Fruit fly (Drosophila melanogaster) whole organism, prepupa: ENCODE data around the gene CG14662.
A peak's percentile ranks its signal among the peaks of the same experiment; 100 is the strongest.

Experiments used
- CG10631 ChIP-seq: fragments of 200-800 bp; sonication (Bioruptor generic); optimal IDR thresholded peaks from 2 replicates; lab custom pipeline; 2016; ENCODE audit warnings: missing biosample characterization, missing genetic modification characterization
- CG11294 ChIP-seq: fragments of 200-800 bp; sonication (Bioruptor generic); IDR thresholded peaks from 2 replicates; pipeline ENCODE4 v1.3.6; 2022; ENCODE audit warnings: missing biosample characterization, missing genetic modification characterization
- CG15336 ChIP-seq: fragments of 200-800 bp; sonication (Bioruptor generic); IDR thresholded peaks from 2 replicates; pipeline ENCODE4 v1.3.6; 2022; ENCODE audit warnings: missing biosample characterization, missing genetic modification characterization
- CG1621 ChIP-seq: fragments of 200-800 bp; sonication (Bioruptor generic); optimal IDR thresholded peaks from 3 replicates; lab custom pipeline; 2018; ENCODE audit warnings: missing biosample characterization, mild to moderate bottlenecking, missing genetic modification characterization
- CG16779 ChIP-seq: fragments of 200-800 bp; sonication (Bioruptor generic); optimal IDR thresholded peaks from 3 replicates; lab custom pipeline; 2017; ENCODE audit warnings: missing biosample characterization, mild to moderate bottlenecking, missing genetic modification characterization
- CG3032 ChIP-seq: fragments of 200-800 bp; optimal IDR thresholded peaks from 2 replicates; lab custom pipeline; 2019; ENCODE audit warnings: missing biosample characterization, mild to moderate bottlenecking, missing genetic modification characterization, moderate library complexity
- CG31627 ChIP-seq: fragments of 200-800 bp; sonication (Bioruptor generic); optimal IDR thresholded peaks from 3 replicates; lab custom pipeline; 2016; ENCODE audit warnings: missing biosample characterization, missing genetic modification characterization
- CG34406 ChIP-seq: fragments of 200-800 bp; sonication (Bioruptor generic); optimal IDR thresholded peaks from 3 replicates; lab custom pipeline; 2016; ENCODE audit warnings: missing biosample characterization, missing genetic modification characterization
- CG3919 ChIP-seq: fragments of 200-800 bp; sonication (Bioruptor generic); optimal IDR thresholded peaks from 3 replicates; lab custom pipeline; 2016; ENCODE audit warnings: missing biosample characterization, missing genetic modification characterization
- CG4318 ChIP-seq: fragments of 200-800 bp; sonication (Bioruptor generic); optimal IDR thresholded peaks from 3 replicates; lab custom pipeline; 2017; ENCODE audit warnings: missing biosample characterization, mild to moderate bottlenecking, missing genetic modification characterization
- CG6163 ChIP-seq: fragments of 200-800 bp; sonication (Bioruptor generic); IDR thresholded peaks from 3 replicates; pipeline ENCODE4 v1.3.6; 2022; ENCODE audit warnings: missing biosample characterization, missing genetic modification characterization
- CG6276 ChIP-seq: fragments of 200-800 bp; sonication (Bioruptor generic); optimal IDR thresholded peaks from 2 replicates; lab custom pipeline; 2017; ENCODE audit warnings: missing biosample characterization, mild to moderate bottlenecking, missing genetic modification characterization
- CG6792 ChIP-seq: fragments of 200-800 bp; sonication (Bioruptor generic); optimal IDR thresholded peaks from 3 replicates; lab custom pipeline; 2016; ENCODE audit warnings: missing biosample characterization, missing genetic modification characterization
- CG6808 ChIP-seq: fragments of 200-800 bp; sonication (Bioruptor generic); optimal IDR thresholded peaks from 3 replicates; lab custom pipeline; 2017; ENCODE audit warnings: missing biosample characterization, missing genetic modification characterization, mild to moderate bottlenecking, moderate library complexity, missing genetic modification reagents
- CG6854 ChIP-seq: fragments of 200-800 bp; sonication (Bioruptor generic); optimal IDR thresholded peaks from 2 replicates; lab custom pipeline; 2017; ENCODE audit warnings: missing biosample characterization, mild to moderate bottlenecking, missing genetic modification characterization
- CG7368 ChIP-seq: fragments of 200-800 bp; sonication (Bioruptor generic); optimal IDR thresholded peaks from 3 replicates; lab custom pipeline; 2016; ENCODE audit warnings: missing biosample characterization, missing genetic modification characterization
- CG8319 ChIP-seq: fragments of 200-800 bp; sonication (Bioruptor generic); optimal IDR thresholded peaks from 3 replicates; lab custom pipeline; 2016; ENCODE audit warnings: missing biosample characterization, missing genetic modification characterization
- CG8632 ChIP-seq: fragments of 200-800 bp; sonication (Bioruptor generic); optimal IDR thresholded peaks from 3 replicates; lab custom pipeline; 2016; ENCODE audit warnings: missing biosample characterization, missing genetic modification characterization
- CG9139 ChIP-seq: fragments of 200-800 bp; sonication (Bioruptor generic); optimal IDR thresholded peaks from 3 replicates; lab custom pipeline; 2017; ENCODE audit warnings: missing biosample characterization, mild to moderate bottlenecking, missing genetic modification characterization
- Eip75B ChIP-seq: fragments of 200-800 bp; sonication (Bioruptor generic); optimal IDR thresholded peaks from 3 replicates; lab custom pipeline; 2016; ENCODE audit warnings: missing biosample characterization, missing genetic modification characterization
- Eip78C ChIP-seq: fragments of 200-800 bp; sonication (Bioruptor generic); peaks from one replicate; lab custom pipeline; 2016; ENCODE audit warnings: missing biosample characterization, missing genetic modification characterization
- Eip93F ChIP-seq: fragments of 200-800 bp; sonication (Bioruptor generic); optimal IDR thresholded peaks from 2 replicates; lab custom pipeline; 2016; ENCODE audit warnings: missing biosample characterization, mild to moderate bottlenecking, missing genetic modification characterization
- Ets96B ChIP-seq: fragments of 200-800 bp; optimal IDR thresholded peaks from 2 replicates; lab custom pipeline; 2019; ENCODE audit warnings: missing biosample characterization, mild to moderate bottlenecking, missing genetic modification characterization, moderate library complexity
- Gug ChIP-seq: fragments of 200-800 bp; sonication (Bioruptor generic); IDR thresholded peaks from 2 replicates; pipeline ENCODE4 v1.3.6; 2022; ENCODE audit warnings: missing biosample characterization, missing genetic modification characterization
- Hr38 ChIP-seq: sonication (Bioruptor generic); optimal IDR thresholded peaks from 2 replicates; lab custom pipeline; 2016; ENCODE audit warnings: missing biosample characterization, missing genetic modification characterization
- Hr39 ChIP-seq: fragments of 200-800 bp; sonication (Bioruptor generic); optimal IDR thresholded peaks from 2 replicates; lab custom pipeline; 2016; ENCODE audit warnings: missing biosample characterization, missing genetic modification characterization
- Hr4 ChIP-seq: fragments of 200-800 bp; sonication (Bioruptor generic); optimal IDR thresholded peaks from 3 replicates; lab custom pipeline; 2016; ENCODE audit warnings: missing biosample characterization, missing genetic modification characterization
- Lpt ChIP-seq: fragments of 200-800 bp; sonication (Bioruptor generic); optimal IDR thresholded peaks from 3 replicates; lab custom pipeline; 2016; ENCODE audit warnings: missing biosample characterization, missing genetic modification characterization
- Met ChIP-seq: fragments of 200-800 bp; sonication (Bioruptor generic); optimal IDR thresholded peaks from 3 replicates; lab custom pipeline; 2016; ENCODE audit warnings: missing biosample characterization, missing genetic modification characterization
- OdsH ChIP-seq: fragments of 200-800 bp; sonication (Bioruptor generic); optimal IDR thresholded peaks from 3 replicates; lab custom pipeline; 2016; ENCODE audit warnings: missing biosample characterization, missing genetic modification characterization
- Sox14 ChIP-seq: fragments of 200-800 bp; sonication (Bioruptor generic); optimal IDR thresholded peaks from 3 replicates; lab custom pipeline; 2016; ENCODE audit warnings: missing biosample characterization, missing genetic modification characterization
- Sox15 ChIP-seq: fragments of 200-800 bp; sonication (Bioruptor generic); optimal IDR thresholded peaks from 3 replicates; lab custom pipeline; 2016; ENCODE audit warnings: missing biosample characterization, missing genetic modification characterization
- achi ChIP-seq: fragments of 200-800 bp; sonication (Bioruptor generic); optimal IDR thresholded peaks from 3 replicates; lab custom pipeline; 2016; ENCODE audit warnings: missing biosample characterization, missing genetic modification characterization
- acj6 ChIP-seq: fragments of 200-800 bp; sonication (Bioruptor generic); optimal IDR thresholded peaks from 3 replicates; lab custom pipeline; 2016; ENCODE audit warnings: missing biosample characterization, missing genetic modification characterization
- dsx ChIP-seq: fragments of 200-800 bp; optimal IDR thresholded peaks from 3 replicates; lab custom pipeline; 2019; ENCODE audit warnings: missing biosample characterization, mild to moderate bottlenecking, missing genetic modification characterization, moderate library complexity; ENCODE audit not compliant: poor library complexity, severe bottlenecking
- eg ChIP-seq: fragments of 200-800 bp; sonication (Bioruptor generic); IDR thresholded peaks from 3 replicates; pipeline ENCODE4 v1.3.6; 2022; ENCODE audit warnings: missing biosample characterization, missing genetic modification characterization
- esn ChIP-seq: fragments of 200-800 bp; sonication (Bioruptor generic); optimal IDR thresholded peaks from 2 replicates; lab custom pipeline; 2016; ENCODE audit warnings: missing biosample characterization, mild to moderate bottlenecking, missing genetic modification characterization, moderate library complexity
- fd59A ChIP-seq: fragments of 200-800 bp; sonication (Bioruptor generic); optimal IDR thresholded peaks from 2 replicates; lab custom pipeline; 2017; ENCODE audit warnings: missing biosample characterization, mild to moderate bottlenecking, missing genetic modification characterization, missing genetic modification reagents
- fd85E ChIP-seq: fragments of 200-800 bp; sonication (Bioruptor generic); optimal IDR thresholded peaks from 3 replicates; lab custom pipeline; 2016; ENCODE audit warnings: missing biosample characterization, missing genetic modification characterization
- lz ChIP-seq: fragments of 200-800 bp; sonication (Bioruptor generic); optimal IDR thresholded peaks from 3 replicates; lab custom pipeline; 2016; ENCODE audit warnings: missing biosample characterization, missing genetic modification characterization
- net ChIP-seq: fragments of 200-800 bp; sonication (Bioruptor generic); optimal IDR thresholded peaks from 3 replicates; lab custom pipeline; 2016; ENCODE audit warnings: missing biosample characterization, missing genetic modification characterization
- pdm3 ChIP-seq: fragments of 200-800 bp; sonication (Bioruptor generic); optimal IDR thresholded peaks from 3 replicates; lab custom pipeline; 2016; ENCODE audit warnings: missing biosample characterization, missing genetic modification characterization
- spab ChIP-seq: fragments of 200-800 bp; sonication (Bioruptor generic); optimal IDR thresholded peaks from 2 replicates; lab custom pipeline; 2017; ENCODE audit warnings: missing biosample characterization, mild to moderate bottlenecking, missing genetic modification characterization, missing genetic modification reagents
- ss ChIP-seq, 2 experiments: fragments of 200-800 bp; sonication (Bioruptor generic); optimal IDR thresholded peaks; 2 replicates in 1 of 2; 3 replicates in 1 of 2; lab custom pipeline; 2017 to 2018; ENCODE audit warnings: mild to moderate bottlenecking in 2 of 2, missing biosample characterization in 2 of 2, missing genetic modification characterization in 2 of 2, moderate library complexity in 1 of 2
- vri ChIP-seq: fragments of 200-800 bp; sonication (Bioruptor generic); optimal IDR thresholded peaks from 3 replicates; lab custom pipeline; 2016; ENCODE audit warnings: missing biosample characterization, mild to moderate bottlenecking, missing genetic modification characterization

CG14662 gene

dm6 chr3R:4974514-4975314 is 9.3 kb downstream of the CG14662 start (continued):
- no peak for TF ChIP-seq CG7368 (GFP tag; lab: Kevin White, UChicago)
- no peak for TF ChIP-seq Eip93F (GFP tag; lab: Kevin White, UChicago)
- TF ChIP-seq CG8319 (GFP tag; lab: Kevin White, UChicago): no peak
- no peak for TF ChIP-seq CG6163 (GFP tag; lab: Robert Waterston, UW)
- TF ChIP-seq eg (GFP tag; lab: Robert Waterston, UW): no peak
- no peak for TF ChIP-seq fd85E (GFP tag; lab: Kevin White, UChicago)
- TF ChIP-seq Lpt (GFP tag; lab: Kevin White, UChicago): no peak
- TF ChIP-seq achi (GFP tag; lab: Kevin White, UChicago): no peak
- TF ChIP-seq CG6792 (GFP tag; lab: Kevin White, UChicago): peak; percentile 6
- TF ChIP-seq lz (GFP tag; lab: Kevin White, UChicago): no peak
- no peak for TF ChIP-seq CG4318 (GFP tag; lab: Kevin White, UChicago)
- TF ChIP-seq CG16779 (tag; lab: Kevin White, UChicago): no peak
- no peak for TF ChIP-seq CG6854 (GFP tag; lab: Kevin White, UChicago)
- no peak for TF ChIP-seq Gug (GFP tag; lab: Robert Waterston, UW)
- no peak for TF ChIP-seq CG11294 (GFP tag; lab: Robert Waterston, UW)
- peak; percentile 4 for TF ChIP-seq Sox14 (GFP tag; lab: Kevin White, UChicago)
- no peak for TF ChIP-seq CG34406 (GFP tag; lab: Kevin White, UChicago)
- TF ChIP-seq CG3032 (tag; lab: Kevin White, UChicago): no peak
- TF ChIP-seq dsx (GFP tag; lab: Kevin White, UChicago): no peak
- TF ChIP-seq CG15336 (GFP tag; lab: Robert Waterston, UW): no peak
- no peak for TF ChIP-seq CG6276 (GFP tag; lab: Kevin White, UChicago)
- TF ChIP-seq CG31627 (GFP tag; lab: Kevin White, UChicago): peak; percentile 20
- peak; percentile 1 for TF ChIP-seq OdsH (GFP tag; lab: Kevin White, UChicago)
- no peak for TF ChIP-seq net
- TF ChIP-seq Hr39 (GFP tag; lab: Kevin White, UChicago): no peak
- TF ChIP-seq CG3919 (GFP tag; lab: Kevin White, UChicago): no peak
- TF ChIP-seq pdm3: peak; percentile 7
- no peak for TF ChIP-seq Sox15 (GFP tag; lab: Kevin White, UChicago)

dm6 chr3R:4973762-4974369 is 10.2 kb downstream of the CG14662 start:
- TF ChIP-seq Ets96B (tag; lab: Kevin White, UChicago) (peak; percentile 24), Met (GFP tag; lab: Kevin White, UChicago) (no peak), CG10631 (peak; percentile 6), CG6276 (GFP tag; lab: Kevin White, UChicago) (peak; percentile 18), CG16779 (tag; lab: Kevin White, UChicago) (no peak), achi (GFP tag; lab: Kevin White, UChicago) (no peak), CG8319 (GFP tag; lab: Kevin White, UChicago) (no peak), Hr4 (GFP tag; lab: Kevin White, UChicago) (peak; percentile 53), CG3032 (tag; lab: Kevin White, UChicago) (peak; percentile 16), Sox14 (GFP tag; lab: Kevin White, UChicago) (no peak), Hr38 (GFP tag; lab: Kevin White, UChicago) (no peak), CG9139 (peak; percentile 4), CG7368 (GFP tag; lab: Kevin White, UChicago) (no peak), dsx (GFP tag; lab: Kevin White, UChicago) (peak; percentile 65), CG6808 (no peak), Gug (GFP tag; lab: Robert Waterston, UW) (no peak), CG1621 (no peak), ss (GFP tag; optimal IDR thresholded peaks at IDR 0.05; lab: Kevin White, UChicago) (peak in 1 of 2 experiments; percentile 91), fd59A (no peak), Lpt (GFP tag; lab: Kevin White, UChicago) (no peak), Eip78C (GFP tag; lab: Kevin White, UChicago) (peak; percentile 68), spab (peak; percentile 8), acj6 (peak; percentile 39), vri (GFP tag; lab: Kevin White, UChicago) (no peak), esn (GFP tag; lab: Kevin White, UChicago) (peak; percentile 13), CG3919 (GFP tag; lab: Kevin White, UChicago) (peak; percentile 0), eg (GFP tag; lab: Robert Waterston, UW) (no peak), CG8632 (GFP tag; lab: Kevin White, UChicago) (no peak), pdm3 (peak; percentile 16), Hr39 (GFP tag; lab: Kevin White, UChicago) (no peak), CG15336 (GFP tag; lab: Robert Waterston, UW) (0 out of 2 replicates have a peak, but pooled peaks have one; percentile 6), Eip75B (no peak), net (peak; percentile 26), CG4318 (GFP tag; lab: Kevin White, UChicago) (peak; percentile 36)
